Fruit fly (Drosophila melanogaster) whole organism, embryonic: ENCODE measurements around the gene Tet.

Experiments used
- Blimp-1 ChIP-seq: fragments of 200-800 bp; sonication (Bioruptor generic); optimal IDR thresholded peaks from 3 replicates; lab custom pipeline; 2018; ENCODE audit warnings: missing biosample characterization, missing genetic modification characterization, mild to moderate bottlenecking, moderate library complexity, missing genetic modification reagents
- Jarid2 ChIP-seq: fragments of 200-800 bp; sonication (Bioruptor generic); optimal IDR thresholded peaks from 3 replicates; lab custom pipeline; 2017; ENCODE audit warnings: mild to moderate bottlenecking, missing biosample characterization, missing genetic modification reagents, missing genetic modification characterization

- no peak for TF ChIP-seq Jarid2 (GFP tag; lab: Kevin White, UChicago)
- no peak for TF ChIP-seq Blimp-1 (GFP tag; lab: Kevin White, UChicago)
Observed at dm6 chr3L:2795363-2795957, 83.5 kb downstream of the Tet start.
